Worm (Caenorhabditis elegans) whole organism, L4 larva: Measurements from ENCODE around the gene Y46G5A.39.
A peak's percentile ranks its signal among the peaks of the same experiment; 100 is the strongest.

ENCODE experiments used
- D1046.2 ChIP-seq: fragments of 200-800 bp; sonication (Bioruptor generic); IDR thresholded peaks from 2 replicates; pipeline ENCODE4 v1.3.6; 2022; ENCODE audit warnings: missing genetic modification characterization, missing compliant biosample characterization
- F10B5.3 ChIP-seq: sonication (generic microtip); optimal IDR thresholded peaks from 2 replicates; lab custom pipeline; 2016; ENCODE audit warnings: mild to moderate bottlenecking, missing genetic modification characterization, missing compliant biosample characterization
- T26A8.4 ChIP-seq: fragments of 200-800 bp; sonication (Bioruptor generic); IDR thresholded peaks from 2 replicates; pipeline ENCODE4 v1.3.6; 2022; ENCODE audit warnings: missing genetic modification characterization, missing compliant biosample characterization
- Y48G9A.11 ChIP-seq: fragments of 200-800 bp; sonication (Bioruptor generic); IDR thresholded peaks from 2 replicates; pipeline ENCODE4 v1.3.6; 2022; ENCODE audit warnings: missing genetic modification reagents, missing genetic modification characterization, missing compliant biosample characterization
- Y5F2A.4 ChIP-seq: fragments of 200-800 bp; sonication (Bioruptor generic); optimal IDR thresholded peaks from 2 replicates; lab custom pipeline; 2018; ENCODE audit warnings: mild to moderate bottlenecking, missing genetic modification characterization, missing compliant biosample characterization
- Y75B8A.6 ChIP-seq: fragments of 200-800 bp; sonication (Bioruptor generic); IDR thresholded peaks from 2 replicates; pipeline ENCODE4 v1.3.6; 2022; ENCODE audit warnings: missing genetic modification reagents, missing genetic modification characterization, missing compliant biosample characterization
- ZK337.2 ChIP-seq: fragments of 200-800 bp; sonication (Bioruptor generic); IDR thresholded peaks from 2 replicates; pipeline ENCODE4 v1.3.6; 2022; ENCODE audit warnings: missing genetic modification reagents, missing genetic modification characterization, missing compliant biosample characterization
- aly-2 ChIP-seq: sonication (generic microtip); optimal IDR thresholded peaks from 2 replicates; lab custom pipeline; 2018; ENCODE audit warnings: missing biosample characterization, missing genetic modification characterization
- ceh-32 ChIP-seq: sonication (generic microtip); optimal IDR thresholded peaks from 2 replicates; lab custom pipeline; 2016; ENCODE audit warnings: mild to moderate bottlenecking, missing genetic modification characterization, missing compliant biosample characterization; ENCODE audit not compliant: poor library complexity
- ceh-44 ChIP-seq: fragments of 200-800 bp; sonication (Bioruptor generic); IDR thresholded peaks from 2 replicates; pipeline ENCODE4 v1.3.6; 2022; ENCODE audit warnings: missing genetic modification reagents, missing genetic modification characterization, missing compliant biosample characterization
- ceh-62 ChIP-seq: sonication (generic microtip); optimal IDR thresholded peaks from 2 replicates; lab custom pipeline; 2017; ENCODE audit warnings: missing biosample characterization, missing genetic modification characterization
- ces-1 ChIP-seq: fragments of 150-350 bp; sonication (generic microtip); optimal IDR thresholded peaks from 4 replicates; lab custom pipeline; 2014; ENCODE audit warnings: missing biosample characterization, missing genetic modification reagents, missing genetic modification characterization
- cey-2 ChIP-seq: sonication (generic microtip); optimal IDR thresholded peaks from 3 replicates; lab custom pipeline; 2017; ENCODE audit warnings: missing genetic modification characterization, mild to moderate bottlenecking, missing compliant biosample characterization, antibody characterized with exemption, borderline replicate concordance; ENCODE audit not compliant: insufficient read depth
- ctbp-1 ChIP-seq: fragments of 200-800 bp; sonication (Bioruptor generic); IDR thresholded peaks from 2 replicates; pipeline ENCODE4 v1.3.6; 2022; ENCODE audit warnings: missing genetic modification reagents, missing genetic modification characterization, missing compliant biosample characterization
- daf-19 ChIP-seq: fragments of 200-800 bp; sonication (Bioruptor generic); conservative IDR thresholded peaks from 2 replicates; pipeline ENCODE4 v1.3.6; 2022; ENCODE audit warnings: missing genetic modification characterization, missing compliant biosample characterization
- daf-8 ChIP-seq: fragments of 200-800 bp; sonication (Bioruptor generic); IDR thresholded peaks from 2 replicates; pipeline ENCODE4 v1.3.6; 2022; ENCODE audit warnings: missing genetic modification characterization, missing compliant biosample characterization
- dmd-8 ChIP-seq: fragments of 200-800 bp; sonication (Bioruptor generic); IDR thresholded peaks from 2 replicates; pipeline ENCODE4 v1.3.6; 2022; ENCODE audit warnings: missing genetic modification characterization, missing compliant biosample characterization
- dmd-9 ChIP-seq: fragments of 200-800 bp; sonication (Bioruptor generic); IDR thresholded peaks from 2 replicates; pipeline ENCODE4 v1.3.6; 2022; ENCODE audit warnings: missing genetic modification reagents, missing genetic modification characterization, missing compliant biosample characterization
- dpl-1 ChIP-seq: fragments of 150-350 bp; optimal IDR thresholded peaks from 2 replicates; lab custom pipeline; 2014; ENCODE audit warnings: missing biosample characterization, missing genetic modification reagents, missing genetic modification characterization
- dve-1 ChIP-seq: sonication (generic microtip); optimal IDR thresholded peaks from 2 replicates; lab custom pipeline; 2017; ENCODE audit warnings: antibody characterized with exemption, mild to moderate bottlenecking, missing genetic modification characterization, missing compliant biosample characterization; ENCODE audit not compliant: insufficient read depth
- hif-1 ChIP-seq, 2 experiments: sonication (generic microtip); optimal IDR thresholded peaks; 2 replicates each; lab custom pipeline; 2016 to 2017; ENCODE audit warnings: missing compliant biosample characterization in 2 of 2, missing genetic modification characterization in 2 of 2, missing genetic modification reagents in 2 of 2, missing genotype in 2 of 2, mild to moderate bottlenecking in 1 of 2
- hlh-11 ChIP-seq: fragments of 200-800 bp; sonication (Bioruptor generic); optimal IDR thresholded peaks from 2 replicates; lab custom pipeline; 2018; ENCODE audit warnings: mild to moderate bottlenecking, missing genetic modification characterization, missing compliant biosample characterization
- jun-1 ChIP-seq: fragments of 150-350 bp; optimal IDR thresholded peaks from 2 replicates; lab custom pipeline; 2014; ENCODE audit warnings: missing biosample characterization, missing genetic modification reagents, missing genetic modification characterization
- lin-13 ChIP-seq: fragments of 150-350 bp; optimal IDR thresholded peaks from 2 replicates; lab custom pipeline; 2014; ENCODE audit warnings: missing biosample characterization, missing genetic modification reagents, missing genetic modification characterization
- lin-38 ChIP-seq: fragments of 200-800 bp; sonication (Bioruptor generic); IDR thresholded peaks from 2 replicates; pipeline ENCODE4 v1.3.6; 2022; ENCODE audit warnings: missing genetic modification reagents, missing genetic modification characterization, missing compliant biosample characterization
- lin-39 ChIP-seq: fragments of 150-350 bp; optimal IDR thresholded peaks from 2 replicates; lab custom pipeline; 2014; ENCODE audit warnings: missing biosample characterization, missing genetic modification reagents, missing genetic modification characterization
- lsy-2 ChIP-seq, 2 experiments: fragments of 150-350 bp in 1 of 2; sonication (generic microtip) in 1 of 2; optimal IDR thresholded peaks; 2 replicates each; lab custom pipeline; 2014 to 2017; ENCODE audit warnings: missing biosample characterization in 2 of 2, missing genetic modification characterization in 2 of 2
- madf-5 ChIP-seq, 2 experiments: fragments of 200-800 bp; sonication (Bioruptor generic); IDR thresholded peaks; 2 replicates each; pipeline ENCODE4 v1.3.6; 2022; ENCODE audit warnings: missing compliant biosample characterization in 2 of 2, missing genetic modification characterization in 2 of 2
- madf-9 ChIP-seq: fragments of 200-800 bp; sonication (Bioruptor generic); conservative IDR thresholded peaks from 2 replicates; pipeline ENCODE4 v1.3.6; 2022; ENCODE audit warnings: missing genetic modification reagents, missing genetic modification characterization, missing compliant biosample characterization
- mdt-29 ChIP-seq: fragments of 200-800 bp; sonication (Bioruptor generic); IDR thresholded peaks from 2 replicates; pipeline ENCODE4 v1.3.6; 2022; ENCODE audit warnings: missing genetic modification reagents, missing genetic modification characterization, missing compliant biosample characterization
- mes-2 ChIP-seq: sonication (generic microtip); optimal IDR thresholded peaks from 2 replicates; lab custom pipeline; 2016; ENCODE audit warnings: missing genotype, mild to moderate bottlenecking, missing genetic modification characterization, missing compliant biosample characterization; ENCODE audit not compliant: poor library complexity, severe bottlenecking
- mxl-2 ChIP-seq: fragments of 200-800 bp; sonication (Bioruptor generic); conservative IDR thresholded peaks from 2 replicates; pipeline ENCODE4 v1.3.6; 2022; ENCODE audit warnings: missing genetic modification reagents, missing genetic modification characterization, missing compliant biosample characterization
- nhr-10 ChIP-seq: fragments of 150-350 bp; optimal IDR thresholded peaks from 2 replicates; lab custom pipeline; 2014; ENCODE audit warnings: missing biosample characterization, missing genetic modification characterization
- nhr-25 ChIP-seq: sonication (generic microtip); optimal IDR thresholded peaks from 2 replicates; lab custom pipeline; 2017; ENCODE audit warnings: missing genetic modification characterization, mild to moderate bottlenecking, missing compliant biosample characterization, antibody characterized with exemption, moderate library complexity, borderline replicate concordance; ENCODE audit not compliant: insufficient read depth
- nhr-28 ChIP-seq: fragments of 150-350 bp; optimal IDR thresholded peaks from 2 replicates; lab custom pipeline; 2014; ENCODE audit warnings: missing biosample characterization, missing genetic modification characterization
- nhr-41 ChIP-seq: fragments of 200-800 bp; sonication (Bioruptor generic); IDR thresholded peaks from 2 replicates; pipeline ENCODE4 v1.3.6; 2022; ENCODE audit warnings: missing genetic modification reagents, missing genetic modification characterization, missing compliant biosample characterization
- nhr-6 ChIP-seq: fragments of 150-350 bp; optimal IDR thresholded peaks from 2 replicates; lab custom pipeline; 2014; ENCODE audit warnings: missing biosample characterization, missing genetic modification characterization
- pha-4 ChIP-seq, 2 experiments: fragments of 150-350 bp in 1 of 2; fragments of 200-800 bp in 1 of 2; sonication (Bioruptor generic) in 1 of 2; IDR thresholded peaks in 1 of 2; optimal IDR thresholded peaks in 1 of 2; 2 replicates each; pipeline versions ENCODE4 v1.3.6 to Lab custom; 2014 to 2022; ENCODE audit warnings: missing genetic modification characterization in 2 of 2, missing genetic modification reagents in 2 of 2, missing biosample characterization in 1 of 2, missing compliant biosample characterization in 1 of 2
- skn-1 ChIP-seq: fragments of 150-350 bp; optimal IDR thresholded peaks from 2 replicates; lab custom pipeline; 2014; ENCODE audit warnings: missing biosample characterization, missing genetic modification characterization
- snpc-4 ChIP-seq: fragments of 150-350 bp; optimal IDR thresholded peaks from 2 replicates; lab custom pipeline; 2014; ENCODE audit warnings: missing biosample characterization, missing genetic modification characterization
- spr-1 ChIP-seq: sonication (generic microtip); optimal IDR thresholded peaks from 2 replicates; lab custom pipeline; 2016; ENCODE audit warnings: mild to moderate bottlenecking, missing genetic modification characterization, missing compliant biosample characterization
- tag-97 ChIP-seq: fragments of 200-800 bp; sonication (Bioruptor generic); IDR thresholded peaks from 2 replicates; pipeline ENCODE4 v1.3.6; 2022; ENCODE audit warnings: missing genetic modification characterization, missing compliant biosample characterization
- unc-130 ChIP-seq: sonication (generic microtip); optimal IDR thresholded peaks from 2 replicates; lab custom pipeline; 2016; ENCODE audit warnings: missing genetic modification reagents, missing genetic modification characterization, missing compliant biosample characterization
- unc-39 ChIP-seq: sonication (generic microtip); optimal IDR thresholded peaks from 2 replicates; lab custom pipeline; 2017; ENCODE audit warnings: missing biosample characterization, missing genetic modification characterization
- unc-62 ChIP-seq, 3 experiments: fragments of 150-350 bp in 1 of 3; sonication (generic microtip); optimal IDR thresholded peaks in 2 of 3; peaks in 1 of 3; 1 replicate in 1 of 3; 2 replicates in 2 of 3; lab custom pipeline; 2014 to 2017; ENCODE audit warnings: missing biosample characterization in 3 of 3, missing genetic modification characterization in 3 of 3, missing genetic modification reagents in 3 of 3, missing genotype in 1 of 3
- zag-1 ChIP-seq: fragments of 150-350 bp; optimal IDR thresholded peaks from 2 replicates; lab custom pipeline; 2014; ENCODE audit warnings: missing biosample characterization, missing genetic modification characterization
- ztf-11 ChIP-seq: fragments of 150-350 bp; optimal IDR thresholded peaks from 2 replicates; lab custom pipeline; 2014; ENCODE audit warnings: missing biosample characterization, missing genetic modification characterization
- ztf-7 ChIP-seq: fragments of 150-350 bp; optimal IDR thresholded peaks from 2 replicates; lab custom pipeline; 2014; ENCODE audit warnings: missing biosample characterization, missing genetic modification characterization

The Y46G5A.39 gene

ce11 chrII:12738284-12739201, 15.1 kb downstream of the Y46G5A.39 start, which contains the start of gene pisy-1:
Gene pisy-1, minus strand, starts transcription at chrII:12738334.
- TF ChIP-seq madf-9 (no peak), nhr-41 (GFP tag; lab: Robert Waterston, UW) (no peak), Y75B8A.6 (no peak), hif-1 (tag; optimal IDR thresholded peaks at IDR 0.05; lab: Kevin White, UChicago) (peak in 1 of 2 experiments; percentile 35), Y5F2A.4 (GFP tag; lab: Kevin White, UChicago) (no peak), unc-130 (no peak), ceh-44 (GFP tag; lab: Robert Waterston, UW) (no peak), ceh-62 (tag; lab: Kevin White, UChicago) (no peak), T26A8.4 (no peak), daf-8 (GFP tag; lab: Robert Waterston, UW) (no peak), zag-1 (tag; lab: Kevin White, UChicago) (no peak), cey-2 (no peak), ctbp-1 (GFP tag; lab: Robert Waterston, UW) (no peak), lsy-2 (tag; optimal IDR thresholded peaks at IDR 0.05; lab: Kevin White, UChicago) (peak in 1 of 2 experiments; percentile 79), lin-39 (tag; lab: Kevin White, UChicago) (no peak), lin-38 (peak; percentile 32), jun-1 (tag; lab: Kevin White, UChicago) (no peak), D1046.2 (GFP tag; lab: Robert Waterston, UW) (no peak), dmd-9 (GFP tag; lab: Robert Waterston, UW) (no peak), nhr-6 (tag; lab: Kevin White, UChicago) (peak; percentile 70), spr-1 (tag; lab: Kevin White, UChicago) (no peak), mes-2 (tag; lab: Kevin White, UChicago) (peak; percentile 74), ztf-11 (tag; lab: Kevin White, UChicago) (no peak), nhr-28 (tag; lab: Kevin White, UChicago) (peak; percentile 40), nhr-10 (tag; lab: Kevin White, UChicago) (no peak), nhr-25 (tag; lab: Kevin White, UChicago) (no peak), aly-2 (tag; lab: Kevin White, UChicago) (no peak), ZK337.2 (no peak), Y48G9A.11 (GFP tag; lab: Robert Waterston, UW) (no peak), pha-4 (GFP tag; IDR thresholded peaks at IDR 0.05; lab: Robert Waterston, UW) (no peak), pha-4 (tag; optimal IDR thresholded peaks at IDR 0.05; lab: Kevin White, UChicago) (no peak), dmd-8 (GFP tag; lab: Robert Waterston, UW) (no peak), unc-39 (tag; lab: Kevin White, UChicago) (no peak), mdt-29 (no peak), snpc-4 (no peak), ces-1 (GFP tag; lab: Kevin White, UChicago) (no peak), madf-5 (GFP tag; IDR thresholded peaks at IDR 0.05; lab: Robert Waterston, UW) (no peak), dve-1 (tag; lab: Kevin White, UChicago) (peak; percentile 51), dpl-1 (GFP tag; lab: Kevin White, UChicago) (peak; percentile 84), skn-1 (no peak), ceh-32 (tag; lab: Kevin White, UChicago) (no peak), mxl-2 (no peak), F10B5.3 (tag; lab: Kevin White, UChicago) (no peak), tag-97 (GFP tag; lab: Robert Waterston, UW) (no peak), hlh-11 (tag; lab: Kevin White, UChicago) (no peak), daf-19 (GFP tag; lab: Robert Waterston, UW) (no peak), ztf-7 (no peak), lin-13 (GFP tag; lab: Kevin White, UChicago) (peak; percentile 50), unc-62 (GFP tag; optimal IDR thresholded peaks at IDR 0.05 in 1 of 2; lab: Kevin White, UChicago) (peak in 1 of 2 experiments; percentile 2), unc-62 (tag; optimal IDR thresholded peaks at IDR 0.05; lab: Kevin White, UChicago) (no peak)
